Worm (Caenorhabditis elegans) whole organism, L4 larva: ENCODE measurements around the gene F26F2.1.
"Not testable (repeated sequence)": the region's sequence is repeated elsewhere in the genome, so short reads cannot be mapped to it uniquely, and the experiment has no call there.

Experiments
- D1046.2 ChIP-seq: fragments of 200-800 bp; sonication (Bioruptor generic); IDR thresholded peaks from 2 replicates; pipeline ENCODE4 v1.3.6; 2022; ENCODE audit warnings: missing genetic modification characterization, missing compliant biosample characterization
- F26F4.8 ChIP-seq: fragments of 200-800 bp; sonication (Bioruptor generic); conservative IDR thresholded peaks from 2 replicates; pipeline ENCODE4 v1.3.6; 2022; ENCODE audit warnings: missing genetic modification characterization, missing compliant biosample characterization
- F49E8.2 ChIP-seq: sonication (generic microtip); optimal IDR thresholded peaks from 2 replicates; lab custom pipeline; 2016; ENCODE audit warnings: missing compliant biosample characterization, mild to moderate bottlenecking, missing genetic modification characterization, borderline replicate concordance
- T20F7.1 ChIP-seq: fragments of 200-800 bp; sonication (Bioruptor generic); optimal IDR thresholded peaks from 2 replicates; lab custom pipeline; 2018; ENCODE audit warnings: mild to moderate bottlenecking, missing genetic modification characterization, missing compliant biosample characterization
- ZK337.2 ChIP-seq: fragments of 200-800 bp; sonication (Bioruptor generic); IDR thresholded peaks from 2 replicates; pipeline ENCODE4 v1.3.6; 2022; ENCODE audit warnings: missing genetic modification reagents, missing genetic modification characterization, missing compliant biosample characterization
- ZK546.5 ChIP-seq, 2 experiments: sonication (generic microtip); optimal IDR thresholded peaks; 2 replicates each; lab custom pipeline; 2017; ENCODE audit warnings: missing biosample characterization in 2 of 2, missing genetic modification characterization in 2 of 2
- aha-1 ChIP-seq: fragments of 150-350 bp; peaks from one replicate; lab custom pipeline; 2014; ENCODE audit warnings: missing biosample characterization, missing genetic modification characterization
- arid-1 ChIP-seq: fragments of 200-800 bp; sonication (Bioruptor generic); conservative IDR thresholded peaks from 2 replicates; pipeline ENCODE4 v1.3.6; 2022; ENCODE audit warnings: missing genetic modification reagents, missing genetic modification characterization, missing compliant biosample characterization
- ceh-20 ChIP-seq: fragments of 200-800 bp; sonication (Bioruptor generic); IDR thresholded peaks from 2 replicates; pipeline ENCODE4 v1.3.6; 2022; ENCODE audit warnings: missing genetic modification reagents, missing genetic modification characterization, missing compliant biosample characterization
- ceh-32 ChIP-seq: sonication (generic microtip); optimal IDR thresholded peaks from 2 replicates; lab custom pipeline; 2016; ENCODE audit warnings: mild to moderate bottlenecking, missing genetic modification characterization, missing compliant biosample characterization; ENCODE audit not compliant: poor library complexity
- ceh-82 ChIP-seq: sonication (generic microtip); optimal IDR thresholded peaks from 2 replicates; lab custom pipeline; 2017; ENCODE audit warnings: missing biosample characterization, missing genetic modification characterization
- ces-1 ChIP-seq: fragments of 150-350 bp; sonication (generic microtip); optimal IDR thresholded peaks from 4 replicates; lab custom pipeline; 2014; ENCODE audit warnings: missing biosample characterization, missing genetic modification reagents, missing genetic modification characterization
- ctbp-1 ChIP-seq: fragments of 200-800 bp; sonication (Bioruptor generic); IDR thresholded peaks from 2 replicates; pipeline ENCODE4 v1.3.6; 2022; ENCODE audit warnings: missing genetic modification reagents, missing genetic modification characterization, missing compliant biosample characterization
- daf-16 ChIP-seq, 3 experiments: sonication (generic microtip); optimal IDR thresholded peaks; 2 replicates each; lab custom pipeline; 2016 to 2017; ENCODE audit warnings: missing genetic modification characterization in 3 of 3, missing genetic modification reagents in 3 of 3, mild to moderate bottlenecking in 2 of 3, missing compliant biosample characterization in 2 of 3, missing biosample characterization in 1 of 3, moderate library complexity in 1 of 3
- duxl-1 ChIP-seq: sonication (generic microtip); optimal IDR thresholded peaks from 2 replicates; lab custom pipeline; 2016; ENCODE audit warnings: mild to moderate bottlenecking, missing genetic modification characterization, moderate library complexity, missing compliant biosample characterization; ENCODE audit not compliant: poor library complexity
- egl-27 ChIP-seq: sonication (generic microtip); optimal IDR thresholded peaks from 3 replicates; lab custom pipeline; 2017; ENCODE audit warnings: missing biosample characterization, missing genetic modification reagents, missing genetic modification characterization
- fkh-10 ChIP-seq: fragments of 150-350 bp; optimal IDR thresholded peaks from 2 replicates; lab custom pipeline; 2014; ENCODE audit warnings: missing biosample characterization, missing genetic modification reagents, missing genetic modification characterization
- fos-1 ChIP-seq: fragments of 150-350 bp; optimal IDR thresholded peaks from 2 replicates; lab custom pipeline; 2014; ENCODE audit warnings: missing biosample characterization, missing genetic modification characterization
- hlh-11 ChIP-seq: fragments of 200-800 bp; sonication (Bioruptor generic); optimal IDR thresholded peaks from 2 replicates; lab custom pipeline; 2018; ENCODE audit warnings: mild to moderate bottlenecking, missing genetic modification characterization, missing compliant biosample characterization
- jun-1 ChIP-seq: fragments of 150-350 bp; optimal IDR thresholded peaks from 2 replicates; lab custom pipeline; 2014; ENCODE audit warnings: missing biosample characterization, missing genetic modification reagents, missing genetic modification characterization
- lin-13 ChIP-seq: fragments of 150-350 bp; optimal IDR thresholded peaks from 2 replicates; lab custom pipeline; 2014; ENCODE audit warnings: missing biosample characterization, missing genetic modification reagents, missing genetic modification characterization
- lin-29 ChIP-seq: fragments of 200-800 bp; sonication (Bioruptor generic); IDR thresholded peaks from 2 replicates; pipeline ENCODE4 v1.3.6; 2022; ENCODE audit warnings: missing genetic modification reagents, missing genetic modification characterization, missing compliant biosample characterization
- lin-38 ChIP-seq: fragments of 200-800 bp; sonication (Bioruptor generic); IDR thresholded peaks from 2 replicates; pipeline ENCODE4 v1.3.6; 2022; ENCODE audit warnings: missing genetic modification reagents, missing genetic modification characterization, missing compliant biosample characterization
- mdt-29 ChIP-seq: fragments of 200-800 bp; sonication (Bioruptor generic); IDR thresholded peaks from 2 replicates; pipeline ENCODE4 v1.3.6; 2022; ENCODE audit warnings: missing genetic modification reagents, missing genetic modification characterization, missing compliant biosample characterization
- mxl-2 ChIP-seq: fragments of 200-800 bp; sonication (Bioruptor generic); conservative IDR thresholded peaks from 2 replicates; pipeline ENCODE4 v1.3.6; 2022; ENCODE audit warnings: missing genetic modification reagents, missing genetic modification characterization, missing compliant biosample characterization
- mxl-3 ChIP-seq: fragments of 200-800 bp; sonication (Bioruptor generic); optimal IDR thresholded peaks from 2 replicates; lab custom pipeline; 2018; ENCODE audit warnings: mild to moderate bottlenecking, missing genetic modification characterization, missing compliant biosample characterization
- nhr-102 ChIP-seq: sonication (generic microtip); optimal IDR thresholded peaks from 2 replicates; lab custom pipeline; 2016; ENCODE audit warnings: mild to moderate bottlenecking, missing genetic modification characterization, moderate library complexity, missing compliant biosample characterization
- nhr-111 ChIP-seq: fragments of 200-800 bp; sonication (Bioruptor generic); optimal IDR thresholded peaks from 2 replicates; lab custom pipeline; 2018; ENCODE audit warnings: mild to moderate bottlenecking, missing genetic modification characterization, missing compliant biosample characterization
- nhr-6 ChIP-seq: fragments of 150-350 bp; optimal IDR thresholded peaks from 2 replicates; lab custom pipeline; 2014; ENCODE audit warnings: missing biosample characterization, missing genetic modification characterization
- php-3 ChIP-seq: fragments of 200-800 bp; sonication (Bioruptor generic); IDR thresholded peaks from 2 replicates; pipeline ENCODE4 v1.3.6; 2022; ENCODE audit warnings: missing genetic modification reagents, missing genetic modification characterization, missing compliant biosample characterization
- sdz-12 ChIP-seq: fragments of 200-800 bp; sonication (Bioruptor generic); optimal IDR thresholded peaks from 2 replicates; lab custom pipeline; 2018; ENCODE audit warnings: mild to moderate bottlenecking, missing genetic modification characterization, missing compliant biosample characterization
- skn-1 ChIP-seq: fragments of 150-350 bp; optimal IDR thresholded peaks from 2 replicates; lab custom pipeline; 2014; ENCODE audit warnings: missing biosample characterization, missing genetic modification characterization
- snpc-1.2 ChIP-seq: fragments of 200-800 bp; sonication (Bioruptor generic); IDR thresholded peaks from 2 replicates; pipeline ENCODE4 v1.3.6; 2022; ENCODE audit warnings: missing genetic modification reagents, missing genetic modification characterization, missing compliant biosample characterization
- spr-1 ChIP-seq: sonication (generic microtip); optimal IDR thresholded peaks from 2 replicates; lab custom pipeline; 2016; ENCODE audit warnings: mild to moderate bottlenecking, missing genetic modification characterization, missing compliant biosample characterization
- spr-3 ChIP-seq: fragments of 200-800 bp; sonication (Bioruptor generic); optimal IDR thresholded peaks from 2 replicates; lab custom pipeline; 2018; ENCODE audit warnings: mild to moderate bottlenecking, missing genetic modification characterization, missing compliant biosample characterization
- unc-62 ChIP-seq, 3 experiments: fragments of 150-350 bp in 1 of 3; sonication (generic microtip); optimal IDR thresholded peaks in 2 of 3; peaks in 1 of 3; 1 replicate in 1 of 3; 2 replicates in 2 of 3; lab custom pipeline; 2014 to 2017; ENCODE audit warnings: missing biosample characterization in 3 of 3, missing genetic modification characterization in 3 of 3, missing genetic modification reagents in 3 of 3, missing genotype in 1 of 3
- zag-1 ChIP-seq: fragments of 150-350 bp; optimal IDR thresholded peaks from 2 replicates; lab custom pipeline; 2014; ENCODE audit warnings: missing biosample characterization, missing genetic modification characterization
- zfp-3 ChIP-seq: fragments of 200-800 bp; sonication (Bioruptor generic); conservative IDR thresholded peaks from 2 replicates; pipeline ENCODE4 v1.3.6; 2022; ENCODE audit warnings: missing genetic modification reagents, missing genetic modification characterization, missing compliant biosample characterization
- zip-11 ChIP-seq: fragments of 200-800 bp; sonication (Bioruptor generic); IDR thresholded peaks from 2 replicates; pipeline ENCODE4 v1.3.6; 2022; ENCODE audit warnings: missing genetic modification characterization, missing compliant biosample characterization
- ztf-11 ChIP-seq: fragments of 150-350 bp; optimal IDR thresholded peaks from 2 replicates; lab custom pipeline; 2014; ENCODE audit warnings: missing biosample characterization, missing genetic modification characterization
- ztf-7 ChIP-seq: fragments of 150-350 bp; optimal IDR thresholded peaks from 2 replicates; lab custom pipeline; 2014; ENCODE audit warnings: missing biosample characterization, missing genetic modification characterization

F26F2.1 gene

DNA sequence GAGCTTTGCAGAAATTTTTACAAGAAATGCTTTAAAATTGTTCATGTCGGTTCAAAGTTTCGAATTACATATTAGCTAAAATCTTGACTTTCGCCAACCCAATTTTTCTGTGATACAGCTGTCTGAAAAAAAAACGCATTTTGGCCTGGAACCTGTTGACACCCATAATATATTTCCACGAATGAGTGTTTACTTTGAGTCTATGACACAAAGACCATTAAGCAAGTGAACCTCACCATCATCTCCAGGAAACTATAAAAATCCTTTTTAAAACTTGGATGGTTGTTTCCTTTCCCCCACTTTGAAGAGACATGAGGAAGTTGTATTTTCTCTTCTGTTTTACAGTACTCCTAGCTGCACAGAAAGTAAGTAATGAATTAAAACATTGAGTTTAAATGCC is 12.6 kb upstream of the F26F2.1 start, which contains the start of gene clec-263:
clec-263 (plus strand) TSS at position 301 of the 400 bp plus-strand sequence.
- TF ChIP-seq spr-3 (GFP tag; lab: Kevin White, UChicago) (no peak), unc-62 (GFP tag; optimal IDR thresholded peaks at IDR 0.05 in 1 of 2; lab: Kevin White, UChicago) (peak in 1 of 2 experiments; percentile 11), unc-62 (tag; optimal IDR thresholded peaks at IDR 0.05; lab: Kevin White, UChicago) (no peak)

DNA sequence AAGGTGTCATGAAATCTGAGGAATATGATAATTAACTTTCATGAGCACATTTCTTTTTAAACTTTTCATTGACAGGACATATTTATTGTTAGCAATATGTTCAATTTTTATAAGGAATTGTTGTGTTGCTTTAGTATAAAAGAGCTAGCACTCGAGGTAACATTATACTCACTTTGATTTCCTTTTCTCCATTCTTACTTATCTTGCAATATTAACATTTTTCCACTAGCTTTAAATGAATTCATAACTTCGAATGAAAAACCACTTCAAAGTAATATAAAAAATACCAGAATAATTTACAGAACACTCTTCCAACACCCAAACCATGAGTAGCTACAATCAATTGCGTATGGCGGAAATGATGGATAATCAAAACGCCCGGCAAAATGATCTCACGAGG is 11.7 kb upstream of the F26F2.1 start, which contains the start of gene F26F2.5:
F26F2.5 (plus strand) TSS at position 301 of the 400 bp plus-strand sequence.
- TF ChIP-seq mxl-3 (GFP tag; lab: Kevin White, UChicago): no peak
- no peak for TF ChIP-seq nhr-111 (GFP tag; lab: Kevin White, UChicago)
- TF ChIP-seq hlh-11 (tag; lab: Kevin White, UChicago): no peak
- TF ChIP-seq zag-1: no peak
- no peak for TF ChIP-seq egl-27 (tag; lab: Kevin White, UChicago)
- no peak for TF ChIP-seq lin-38 (GFP tag; lab: Robert Waterston, UW)
- no peak for TF ChIP-seq ceh-82 (tag; lab: Kevin White, UChicago)
- no peak for TF ChIP-seq sdz-12
- no peak for TF ChIP-seq zip-11 (GFP tag; lab: Robert Waterston, UW)
- no peak for TF ChIP-seq nhr-102 (tag; lab: Kevin White, UChicago)
- no peak for TF ChIP-seq spr-1
- no peak for TF ChIP-seq ztf-11 (tag; lab: Kevin White, UChicago)
- TF ChIP-seq aha-1 (tag; lab: Kevin White, UChicago): no peak
- TF ChIP-seq mdt-29 (GFP tag; lab: Robert Waterston, UW): no peak

ce11 chrV:20568995-20569394 is 7.3 kb upstream of the F26F2.1 start, which contains the start of gene F26F2.4:
F26F2.4 (plus strand) TSS chrV:20569295.
- not testable (repeated sequence) for TF ChIP-seq ceh-32; F49E8.2 (tag; lab: Kevin White, UChicago); php-3

DNA sequence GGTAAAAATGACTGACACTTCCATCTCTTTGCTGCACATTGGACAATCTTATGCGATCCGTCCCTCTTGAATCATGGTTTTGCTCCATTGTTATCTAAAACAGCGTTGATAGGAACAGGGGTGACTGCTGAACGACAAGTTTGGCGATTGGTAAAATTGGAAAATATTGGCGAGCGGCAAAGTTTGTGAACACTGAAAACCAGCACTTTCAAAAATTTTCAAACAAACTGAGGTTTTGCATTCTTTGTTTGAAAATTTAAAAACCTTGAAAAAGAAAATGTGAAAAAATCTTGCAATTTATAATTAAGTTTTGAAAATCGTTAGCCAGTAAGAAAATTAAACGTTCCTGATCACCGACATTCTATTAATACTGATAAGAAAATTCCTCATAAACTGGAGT is 4.8 kb upstream of the F26F2.1 start, which contains the start of gene F26F2.3:
F26F2.3 (minus strand) TSS at position 101 of the 400 bp plus-strand sequence.
- TF ChIP-seq D1046.2 (GFP tag; lab: Robert Waterston, UW) (no peak), lin-13 (GFP tag; lab: Kevin White, UChicago) (no peak), T20F7.1 (GFP tag; lab: Kevin White, UChicago) (no peak), ces-1 (GFP tag; lab: Kevin White, UChicago) (no peak), zfp-3 (GFP tag; lab: Robert Waterston, UW) (no peak), nhr-102 (tag; lab: Kevin White, UChicago) (no peak), arid-1 (no peak), F26F4.8 (GFP tag; lab: Robert Waterston, UW) (no peak), snpc-1.2 (GFP tag; lab: Robert Waterston, UW) (no peak), duxl-1 (tag; lab: Kevin White, UChicago) (no peak)

ce11 chrV:20564054-20564453 is 2.4 kb upstream of the F26F2.1 start, which contains the start of gene F26F2.13:
F26F2.13 (plus strand) TSS chrV:20564354.
- TF ChIP-seq sdz-12; ZK546.5 (tag; optimal IDR thresholded peaks at IDR 0.05; lab: Kevin White, UChicago); nhr-6 (tag; lab: Kevin White, UChicago): not testable (repeated sequence)

ce11 chrV:20558270-20558669 is 3.4 kb downstream of the F26F2.1 start, which contains the start of gene abf-4:
abf-4 (minus strand) TSS chrV:20558370.
- TF ChIP-seq jun-1 (tag; lab: Kevin White, UChicago): no peak
- TF ChIP-seq mxl-2: no peak
- no peak for TF ChIP-seq ZK337.2 (GFP tag; lab: Robert Waterston, UW)
- TF ChIP-seq daf-16 (GFP tag; optimal IDR thresholded peaks at IDR 0.05; lab: Kevin White, UChicago): no peak
- no peak for TF ChIP-seq daf-16 (tag; optimal IDR thresholded peaks at IDR 0.05; lab: Kevin White, UChicago)
- TF ChIP-seq arid-1: no peak
- TF ChIP-seq zip-11 (GFP tag; lab: Robert Waterston, UW): no peak
- no peak for TF ChIP-seq ctbp-1
- TF ChIP-seq fkh-10 (GFP tag; lab: Kevin White, UChicago): no peak
- TF ChIP-seq skn-1 (tag; lab: Kevin White, UChicago): no peak
- no peak for TF ChIP-seq ceh-20
- no peak for TF ChIP-seq lin-29 (GFP tag; lab: Robert Waterston, UW)
- no peak for TF ChIP-seq fos-1 (tag; lab: Kevin White, UChicago)
- no peak for TF ChIP-seq nhr-102 (tag; lab: Kevin White, UChicago)
- TF ChIP-seq ztf-7 (tag; lab: Kevin White, UChicago): no peak
